Worm (Caenorhabditis elegans): ENCODE measurements around the gene plk-3.
A peak's percentile ranks its signal among the peaks of the same experiment; 100 is the strongest.

plk-3 gene

DNA sequence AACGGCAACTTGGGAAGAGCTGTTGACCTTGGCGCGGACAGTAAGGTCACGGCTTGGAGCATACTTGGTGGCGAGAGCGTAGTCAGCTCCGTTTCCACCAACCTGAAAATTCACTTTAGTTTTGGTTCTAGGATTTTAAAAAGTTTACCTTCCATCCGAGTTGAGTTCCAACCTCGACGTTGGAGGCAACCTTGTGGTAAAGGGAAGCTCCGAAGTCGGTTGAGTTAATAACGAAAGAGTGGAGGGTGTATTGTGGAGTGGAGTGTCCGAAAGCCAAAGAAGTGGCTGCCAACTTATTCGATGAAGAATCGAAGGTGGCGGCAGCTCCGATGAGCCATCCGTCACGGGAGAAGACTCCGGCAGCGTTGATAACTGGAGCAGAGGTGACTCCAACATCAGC, 33.7 kb upstream of the plk-3 start:
- TF ChIP-seq ztf-29 (GFP tag; IDR thresholded peaks at IDR 0.05) (no peak), flt-1 (GFP tag; IDR thresholded peaks at IDR 0.05) (no peak), klf-2 (GFP tag; conservative IDR thresholded peaks at IDR 0.05) (no peak)

DNA sequence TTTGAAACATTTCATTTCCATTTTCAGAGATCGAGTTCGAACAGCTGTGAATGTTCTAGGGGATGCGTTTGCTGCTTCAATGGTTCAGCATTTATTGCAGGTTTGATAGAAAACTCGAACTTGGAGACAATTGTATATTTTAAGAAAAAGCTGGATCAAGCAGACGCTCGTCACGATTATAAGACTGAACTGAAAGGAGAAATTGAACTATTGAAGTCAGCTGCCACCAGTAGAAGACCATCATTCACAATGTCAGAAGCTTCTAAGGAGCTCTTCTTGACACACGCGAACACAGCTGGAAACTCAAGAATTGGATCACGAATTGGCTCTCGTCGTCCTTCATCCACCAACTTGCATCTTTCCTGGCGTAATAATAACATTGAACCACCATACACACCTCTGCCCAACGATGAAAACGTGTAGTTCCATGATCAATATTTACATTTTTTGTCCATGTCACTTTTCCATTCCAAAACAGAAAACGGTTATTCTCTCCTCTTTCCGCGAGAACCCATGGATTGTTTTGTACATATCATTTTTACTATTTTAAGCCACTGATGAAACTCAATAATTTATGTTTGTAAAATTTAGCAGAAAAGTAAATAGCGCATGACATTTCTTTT, 33.0 kb upstream of the plk-3 start:
- no peak for TF ChIP-seq ztf-29 (GFP tag; IDR thresholded peaks at IDR 0.05)
- TF ChIP-seq klf-2 (GFP tag; conservative IDR thresholded peaks at IDR 0.05): no peak
- TF ChIP-seq cog-1 (tag; optimal IDR thresholded peaks at IDR 0.05): no peak
- TF ChIP-seq tab-1 (GFP tag; IDR thresholded peaks at IDR 0.05): no peak
- no peak for TF ChIP-seq flt-1 (GFP tag; IDR thresholded peaks at IDR 0.05)
- no peak for TF ChIP-seq ztf-23 (GFP tag; IDR thresholded peaks at IDR 0.05)
- TF ChIP-seq med-1 (GFP tag; optimal IDR thresholded peaks at IDR 0.05; ENCODE audit: insufficient read depth): no peak
- no peak for TF ChIP-seq T22C8.4 (GFP tag; IDR thresholded peaks at IDR 0.05)
- TF ChIP-seq ref-1 (GFP tag; conservative IDR thresholded peaks at IDR 0.05): no peak

ce11 chrIV:7503322-7503721, 30.3 kb upstream of the plk-3 start, which contains the start of gene glt-6:
Gene glt-6, plus strand, starts transcription at chrIV:7503622.
- TF ChIP-seq ref-1 (GFP tag; conservative IDR thresholded peaks at IDR 0.05) (no peak), cog-1 (tag; optimal IDR thresholded peaks at IDR 0.05) (no peak), flt-1 (GFP tag; IDR thresholded peaks at IDR 0.05) (no peak)

ce11 chrIV:7501337-7501736, 28.3 kb upstream of the plk-3 start, which contains the start of gene F55G1.15:
Gene F55G1.15, minus strand, starts transcription at chrIV:7501437.
- TF ChIP-seq T22C8.4 (GFP tag; IDR thresholded peaks at IDR 0.05) (no peak), flt-1 (GFP tag; IDR thresholded peaks at IDR 0.05) (no peak), med-1 (GFP tag; optimal IDR thresholded peaks at IDR 0.05; ENCODE audit: insufficient read depth) (no peak), tab-1 (GFP tag; IDR thresholded peaks at IDR 0.05) (no peak), klf-2 (GFP tag; conservative IDR thresholded peaks at IDR 0.05) (no peak), ref-1 (GFP tag; conservative IDR thresholded peaks at IDR 0.05) (no peak), cog-1 (tag; optimal IDR thresholded peaks at IDR 0.05) (no peak), ztf-29 (GFP tag; IDR thresholded peaks at IDR 0.05) (no peak), ztf-23 (GFP tag; IDR thresholded peaks at IDR 0.05) (no peak)

ce11 chrIV:7500924-7501323, 27.9 kb upstream of the plk-3 start:
- TF ChIP-seq tab-1 (GFP tag; IDR thresholded peaks at IDR 0.05) (no peak), ref-1 (GFP tag; conservative IDR thresholded peaks at IDR 0.05) (no peak)

DNA sequence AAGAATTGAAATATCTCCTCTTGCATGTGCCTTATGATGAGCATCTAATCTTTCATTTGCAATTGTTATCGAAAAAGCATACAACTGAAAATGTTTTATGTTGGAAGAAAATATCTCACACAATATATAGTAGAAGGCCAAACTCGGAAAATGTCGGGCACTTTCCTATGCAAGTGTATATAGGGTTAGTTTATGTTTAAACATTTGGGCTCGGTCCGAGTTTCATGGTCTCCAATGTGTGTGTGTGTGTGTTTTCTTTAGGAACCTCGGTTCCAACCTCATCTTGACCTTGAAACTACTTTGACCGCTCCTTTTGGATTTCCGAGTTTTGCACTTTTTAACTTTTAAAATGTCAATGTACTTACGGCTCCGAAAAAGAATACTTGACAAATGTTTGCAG, 26.3 kb upstream of the plk-3 start:
- TF ChIP-seq tab-1 (GFP tag; IDR thresholded peaks at IDR 0.05): no peak
- TF ChIP-seq flt-1 (GFP tag; IDR thresholded peaks at IDR 0.05): no peak
- TF ChIP-seq ztf-29 (GFP tag; IDR thresholded peaks at IDR 0.05): no peak
- TF ChIP-seq med-1 (GFP tag; optimal IDR thresholded peaks at IDR 0.05; ENCODE audit: insufficient read depth): no peak
- no peak for TF ChIP-seq T22C8.4 (GFP tag; IDR thresholded peaks at IDR 0.05)
- TF ChIP-seq ztf-23 (GFP tag; IDR thresholded peaks at IDR 0.05): no peak
- TF ChIP-seq cog-1 (tag; optimal IDR thresholded peaks at IDR 0.05): no peak
- TF ChIP-seq klf-2 (GFP tag; conservative IDR thresholded peaks at IDR 0.05): no peak
- no peak for TF ChIP-seq ref-1 (GFP tag; conservative IDR thresholded peaks at IDR 0.05)

DNA sequence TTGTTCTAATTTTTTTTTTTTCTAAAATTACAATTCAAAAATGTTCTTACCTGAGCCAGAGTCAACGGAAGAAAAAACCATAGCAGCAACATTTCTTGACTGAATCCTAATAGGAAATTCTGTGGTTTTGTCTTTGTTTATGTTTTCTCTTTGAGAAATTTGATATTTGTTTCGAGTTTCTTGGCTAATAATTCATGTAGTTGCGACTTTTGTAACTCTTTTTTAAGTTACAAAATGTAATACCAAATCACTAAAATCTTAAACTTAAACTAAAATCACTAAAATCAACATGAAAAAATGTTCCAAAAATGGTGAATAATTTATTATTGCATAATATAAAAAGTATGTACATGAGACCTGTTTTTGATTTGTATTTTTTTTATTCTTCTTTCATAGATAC, 24.7 kb upstream of the plk-3 start, which contains the start of gene egas-4:
Gene egas-4 (minus strand): TSS at position 101 of the 400 bp plus-strand sequence.
- no peak for TF ChIP-seq klf-2 (GFP tag; conservative IDR thresholded peaks at IDR 0.05)
- no peak for TF ChIP-seq flt-1 (GFP tag; IDR thresholded peaks at IDR 0.05)
- no peak for TF ChIP-seq ztf-23 (GFP tag; IDR thresholded peaks at IDR 0.05)
- TF ChIP-seq T22C8.4 (GFP tag; IDR thresholded peaks at IDR 0.05): no peak
- no peak for TF ChIP-seq cog-1 (tag; optimal IDR thresholded peaks at IDR 0.05)
- TF ChIP-seq ztf-29 (GFP tag; IDR thresholded peaks at IDR 0.05): no peak
- TF ChIP-seq ref-1 (GFP tag; conservative IDR thresholded peaks at IDR 0.05): no peak
- TF ChIP-seq med-1 (GFP tag; optimal IDR thresholded peaks at IDR 0.05; ENCODE audit: insufficient read depth): no peak

DNA sequence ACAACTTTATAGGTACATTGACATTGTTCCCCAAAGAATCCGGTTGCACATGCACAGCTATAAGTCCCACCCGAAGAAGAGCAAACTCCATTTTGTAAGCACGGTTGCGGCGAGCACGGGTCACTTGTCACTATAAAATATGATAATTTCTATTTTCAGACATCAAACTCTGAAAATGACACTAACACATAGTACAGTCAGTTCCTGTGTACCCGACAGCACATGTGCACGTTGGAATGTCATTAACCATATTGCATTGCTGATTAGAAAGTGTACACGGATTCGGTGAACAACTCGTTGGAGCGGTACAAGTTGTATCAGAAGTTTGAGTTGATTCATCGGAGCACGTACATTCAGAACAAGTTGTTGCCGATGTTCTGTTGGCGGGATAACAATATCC, 24.2 kb upstream of the plk-3 start:
- no peak for TF ChIP-seq tab-1 (GFP tag; IDR thresholded peaks at IDR 0.05)
- no peak for TF ChIP-seq klf-2 (GFP tag; conservative IDR thresholded peaks at IDR 0.05)
- no peak for TF ChIP-seq ztf-29 (GFP tag; IDR thresholded peaks at IDR 0.05)
- no peak for TF ChIP-seq T22C8.4 (GFP tag; IDR thresholded peaks at IDR 0.05)
- TF ChIP-seq med-1 (GFP tag; optimal IDR thresholded peaks at IDR 0.05; ENCODE audit: insufficient read depth): no peak
- TF ChIP-seq ref-1 (GFP tag; conservative IDR thresholded peaks at IDR 0.05): no peak
- no peak for TF ChIP-seq flt-1 (GFP tag; IDR thresholded peaks at IDR 0.05)
- TF ChIP-seq ztf-23 (GFP tag; IDR thresholded peaks at IDR 0.05): no peak
- TF ChIP-seq cog-1 (tag; optimal IDR thresholded peaks at IDR 0.05): no peak

- TF ChIP-seq ztf-29 (GFP tag; IDR thresholded peaks at IDR 0.05) (no peak), T22C8.4 (GFP tag; IDR thresholded peaks at IDR 0.05) (no peak), klf-2 (GFP tag; conservative IDR thresholded peaks at IDR 0.05) (no peak), cog-1 (tag; optimal IDR thresholded peaks at IDR 0.05) (no peak), ref-1 (GFP tag; conservative IDR thresholded peaks at IDR 0.05) (no peak), ztf-23 (GFP tag; IDR thresholded peaks at IDR 0.05) (no peak), tab-1 (GFP tag; IDR thresholded peaks at IDR 0.05) (no peak), med-1 (GFP tag; optimal IDR thresholded peaks at IDR 0.05; ENCODE audit: insufficient read depth) (no peak), flt-1 (GFP tag; IDR thresholded peaks at IDR 0.05) (no peak)
These were observed 18.5 kb upstream of the plk-3 start, which contains the start of gene F55G1.1 for ce11 chrIV:7491464-7491863. Gene F55G1.1, plus strand, starts transcription at chrIV:7491764.

- TF ChIP-seq med-1 (GFP tag; optimal IDR thresholded peaks at IDR 0.05; ENCODE audit: insufficient read depth): no peak
- TF ChIP-seq ref-1 (GFP tag; conservative IDR thresholded peaks at IDR 0.05): no peak
- TF ChIP-seq flt-1 (GFP tag; IDR thresholded peaks at IDR 0.05): peak; percentile 65
These were observed 15.4 kb upstream of the plk-3 start for ce11 chrIV:7488457-7488783.
